Fruit fly (Drosophila melanogaster): ENCODE measurements around the gene I-2.

I-2 gene

dm6 chr3L:9851000-9851671 is 14.5 kb upstream of the I-2 start (continued):
- TF ChIP-seq CG31627 (GFP tag; optimal IDR thresholded peaks at IDR 0.05) (no peak), CG6276 (GFP tag; optimal IDR thresholded peaks at IDR 0.05) (no peak), CG11762 (GFP tag; optimal IDR thresholded peaks at IDR 0.05; ENCODE audit: insufficient read depth) (no peak), acj6 (GFP tag; optimal IDR thresholded peaks at IDR 0.05) (no peak), CG8119 (GFP tag; IDR thresholded peaks at IDR 0.05) (no peak), Hr39 (GFP tag; optimal IDR thresholded peaks at IDR 0.05) (no peak), esn (GFP tag; optimal IDR thresholded peaks at IDR 0.05) (peak; percentile 10)

DNA sequence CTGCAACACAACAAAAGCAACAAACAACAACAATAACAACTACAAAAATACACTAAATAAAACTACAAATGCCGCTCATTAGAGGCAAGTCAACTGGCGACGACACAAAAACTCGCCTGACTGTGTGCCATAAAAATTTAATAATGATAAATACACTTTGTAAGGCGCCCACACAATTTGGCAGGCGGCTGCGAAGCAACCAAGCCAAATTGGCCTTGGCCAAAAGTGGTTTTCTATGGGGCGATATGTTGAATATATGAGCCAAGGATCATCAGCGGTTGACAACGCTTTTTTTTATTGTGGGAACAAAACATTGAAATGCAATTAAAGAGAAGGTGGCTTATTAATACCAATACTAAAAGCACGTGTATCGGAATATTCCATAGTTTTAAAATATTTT is 13.5 kb upstream of the I-2 start:
- TF ChIP-seq dsx (GFP tag; optimal IDR thresholded peaks at IDR 0.05; ENCODE audit: poor library complexity, severe bottlenecking) (no peak), CG8119 (GFP tag; IDR thresholded peaks at IDR 0.05) (no peak), CG10669 (GFP tag; optimal IDR thresholded peaks at IDR 0.05) (no peak), achi (GFP tag; optimal IDR thresholded peaks at IDR 0.05) (no peak), vri (GFP tag; optimal IDR thresholded peaks at IDR 0.05) (no peak), Hr38 (GFP tag; optimal IDR thresholded peaks at IDR 0.05) (no peak)

DNA sequence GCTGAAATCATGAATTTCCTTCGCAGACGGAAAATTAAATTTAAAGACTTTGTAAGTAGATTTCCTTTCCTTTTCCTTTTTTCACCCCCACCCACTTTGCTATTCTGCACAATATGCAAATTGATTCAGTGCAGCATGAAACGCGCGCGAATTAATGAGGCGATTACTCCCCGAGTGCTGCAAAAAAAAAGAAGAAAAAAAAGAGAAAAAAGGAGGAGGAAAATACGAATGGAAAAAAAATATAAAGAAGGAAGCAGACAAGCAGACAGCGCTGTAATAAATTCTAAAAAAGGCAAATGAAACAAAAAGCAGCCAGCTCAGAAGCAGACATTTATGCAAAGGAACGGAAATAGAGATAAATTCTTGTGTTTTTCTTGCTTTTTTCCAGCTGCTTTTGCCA is 12.1 kb upstream of the I-2 start:
- peak; percentile 83 for TF ChIP-seq CG10669 (GFP tag; optimal IDR thresholded peaks at IDR 0.05)
- peak; percentile 83 for TF ChIP-seq CG16779 (tag; optimal IDR thresholded peaks at IDR 0.05)
- TF ChIP-seq fd85E (GFP tag; optimal IDR thresholded peaks at IDR 0.05) = no peak
- no peak for TF ChIP-seq Gug (GFP tag; IDR thresholded peaks at IDR 0.05)
- TF ChIP-seq fd59A (GFP tag; optimal IDR thresholded peaks at IDR 0.05) = peak; percentile 41
- peak; percentile 75 for TF ChIP-seq Ets96B (tag; optimal IDR thresholded peaks at IDR 0.05)
- no peak for TF ChIP-seq svp (GFP tag)
- no peak for TF ChIP-seq Ets21C (GFP tag; optimal IDR thresholded peaks at IDR 0.05)
- peak; percentile 55 for TF ChIP-seq CG32006 (GFP tag; optimal IDR thresholded peaks at IDR 0.05)
- TF ChIP-seq lz (GFP tag; optimal IDR thresholded peaks at IDR 0.05) = no peak
- peak; percentile 85 for TF ChIP-seq CG6276 (GFP tag; optimal IDR thresholded peaks at IDR 0.05)
- peak; percentile 8 for TF ChIP-seq dac (GFP tag; optimal IDR thresholded peaks at IDR 0.05)
- peak; percentile 41 for TF ChIP-seq OdsH (GFP tag; optimal IDR thresholded peaks at IDR 0.05)
- no peak for TF ChIP-seq vri (GFP tag; optimal IDR thresholded peaks at IDR 0.05)
- no peak for TF ChIP-seq acj6 (GFP tag; optimal IDR thresholded peaks at IDR 0.05)
- TF ChIP-seq CG10631 (GFP tag; optimal IDR thresholded peaks at IDR 0.05) = peak; percentile 7
- no peak for TF ChIP-seq CG6854 (GFP tag; optimal IDR thresholded peaks at IDR 0.05)
- TF ChIP-seq Eip78C (GFP tag) = no peak
- peak; percentile 45 for TF ChIP-seq achi (GFP tag; optimal IDR thresholded peaks at IDR 0.05)
- no peak for TF ChIP-seq Smox (GFP tag; optimal IDR thresholded peaks at IDR 0.05)
- TF ChIP-seq Sox102F (GFP tag; optimal IDR thresholded peaks at IDR 0.05) = no peak
- no peak for TF ChIP-seq Met (GFP tag; optimal IDR thresholded peaks at IDR 0.05)
- peak; percentile 64 for TF ChIP-seq CG1621 (tag; optimal IDR thresholded peaks at IDR 0.05)
- TF ChIP-seq pdm3 (GFP tag; optimal IDR thresholded peaks at IDR 0.05) = peak; percentile 56
- TF ChIP-seq topi (GFP tag; optimal IDR thresholded peaks at IDR 0.05) = no peak
- TF ChIP-seq CG15336 (GFP tag; IDR thresholded peaks at IDR 0.05) = peak; percentile 69
- TF ChIP-seq eg (GFP tag; IDR thresholded peaks at IDR 0.05) = peak; percentile 85
- TF ChIP-seq Sox14 (GFP tag; optimal IDR thresholded peaks at IDR 0.05) = peak; percentile 34
- peak; percentile 38 for TF ChIP-seq CG7368 (GFP tag; optimal IDR thresholded peaks at IDR 0.05)
- TF ChIP-seq dsx (GFP tag; optimal IDR thresholded peaks at IDR 0.05; ENCODE audit: poor library complexity, severe bottlenecking) = peak; percentile 66
- TF ChIP-seq CG6792 (GFP tag; optimal IDR thresholded peaks at IDR 0.05) = no peak
- TF ChIP-seq CG34406 (GFP tag; optimal IDR thresholded peaks at IDR 0.05) = no peak
- no peak for TF ChIP-seq CG11294 (GFP tag; IDR thresholded peaks at IDR 0.05)
- peak; percentile 27 to 67 for TF ChIP-seq salr (GFP tag; optimal IDR thresholded peaks at IDR 0.05)
- peak; percentile 84 for TF ChIP-seq Lpt (GFP tag; optimal IDR thresholded peaks at IDR 0.05)
- TF ChIP-seq Eip75B (GFP tag; optimal IDR thresholded peaks at IDR 0.05) = peak; percentile 65
- TF ChIP-seq spab (GFP tag; optimal IDR thresholded peaks at IDR 0.05) = peak; percentile 73
- peak; percentile 67 for TF ChIP-seq net (GFP tag; optimal IDR thresholded peaks at IDR 0.05)
- no peak for TF ChIP-seq cyc (GFP tag; optimal IDR thresholded peaks at IDR 0.05)
- TF ChIP-seq CG3032 (tag; optimal IDR thresholded peaks at IDR 0.05) = peak; percentile 73
- TF ChIP-seq Blimp-1 (GFP tag; optimal IDR thresholded peaks at IDR 0.05) = no peak
